Worm (Caenorhabditis elegans) whole organism, early embryonic: ENCODE data around the gene C01G5.7.

Experiments used
- ama-1 ChIP-seq: fragments of 150-350 bp; optimal IDR thresholded peaks from 2 replicates; lab custom pipeline; 2014
- pes-1 ChIP-seq: fragments of 200-800 bp; sonication (Bioruptor generic); IDR thresholded peaks from 2 replicates; pipeline ENCODE4 v1.3.6; 2022; ENCODE audit warnings: missing genetic modification reagents, missing genetic modification characterization, missing compliant biosample characterization
- scrt-1 ChIP-seq: fragments of 200-800 bp; sonication (Bioruptor generic); IDR thresholded peaks from 2 replicates; pipeline ENCODE4 v1.3.6; 2022; ENCODE audit warnings: missing genetic modification characterization, missing compliant biosample characterization

DNA sequence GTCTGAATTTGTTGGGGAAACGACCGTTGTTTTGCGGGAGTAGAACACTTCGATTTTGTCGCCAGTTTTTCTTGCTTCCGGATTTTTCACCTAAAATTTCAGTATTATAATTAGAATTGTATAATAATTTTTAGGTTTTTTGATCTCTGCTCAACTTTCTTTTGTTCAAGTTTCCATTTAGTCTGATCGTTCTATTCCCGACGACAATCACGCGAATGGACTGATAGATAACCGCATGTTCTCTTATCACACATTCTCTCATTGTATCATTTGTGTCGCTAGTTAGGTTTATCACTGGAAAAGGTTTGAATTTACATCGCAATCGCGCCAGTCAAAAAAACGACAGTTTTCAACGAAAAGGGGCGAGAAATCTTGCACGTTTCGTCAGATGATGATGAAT, 36.9 kb downstream of the C01G5.7 start:
- TF ChIP-seq ama-1 (lab: Kevin White, UChicago) (no peak), scrt-1 (GFP tag; lab: Robert Waterston, UW) (no peak), pes-1 (GFP tag; lab: Robert Waterston, UW) (no peak)
